Worm (Caenorhabditis elegans) whole organism, L4 larva: ENCODE results near the gene pck-3.
A peak's percentile ranks its signal among the peaks of the same experiment; 100 is the strongest.

Source experiments
- D1046.2 ChIP-seq: fragments of 200-800 bp; sonication (Bioruptor generic); IDR thresholded peaks from 2 replicates; pipeline ENCODE4 v1.3.6; 2022; ENCODE audit warnings: missing genetic modification characterization, missing compliant biosample characterization
- F49E8.2 ChIP-seq: sonication (generic microtip); optimal IDR thresholded peaks from 2 replicates; lab custom pipeline; 2016; ENCODE audit warnings: missing compliant biosample characterization, mild to moderate bottlenecking, missing genetic modification characterization, borderline replicate concordance
- Y48G9A.11 ChIP-seq: fragments of 200-800 bp; sonication (Bioruptor generic); IDR thresholded peaks from 2 replicates; pipeline ENCODE4 v1.3.6; 2022; ENCODE audit warnings: missing genetic modification reagents, missing genetic modification characterization, missing compliant biosample characterization
- aha-1 ChIP-seq: fragments of 150-350 bp; peaks from one replicate; lab custom pipeline; 2014; ENCODE audit warnings: missing biosample characterization, missing genetic modification characterization
- ama-1 ChIP-seq: fragments of 150-350 bp; optimal IDR thresholded peaks from 2 replicates; lab custom pipeline; 2014; ENCODE audit warnings: inconsistent platforms, mixed read lengths
- ceh-20 ChIP-seq: fragments of 200-800 bp; sonication (Bioruptor generic); IDR thresholded peaks from 2 replicates; pipeline ENCODE4 v1.3.6; 2022; ENCODE audit warnings: missing genetic modification reagents, missing genetic modification characterization, missing compliant biosample characterization
- cey-2 ChIP-seq: sonication (generic microtip); optimal IDR thresholded peaks from 3 replicates; lab custom pipeline; 2017; ENCODE audit warnings: missing genetic modification characterization, mild to moderate bottlenecking, missing compliant biosample characterization, antibody characterized with exemption, borderline replicate concordance; ENCODE audit not compliant: insufficient read depth
- daf-12 ChIP-seq: fragments of 150-350 bp; optimal IDR thresholded peaks from 2 replicates; lab custom pipeline; 2014; ENCODE audit warnings: missing biosample characterization, missing genetic modification reagents, missing genetic modification characterization
- dmd-8 ChIP-seq: fragments of 200-800 bp; sonication (Bioruptor generic); IDR thresholded peaks from 2 replicates; pipeline ENCODE4 v1.3.6; 2022; ENCODE audit warnings: missing genetic modification characterization, missing compliant biosample characterization
- dmd-9 ChIP-seq: fragments of 200-800 bp; sonication (Bioruptor generic); IDR thresholded peaks from 2 replicates; pipeline ENCODE4 v1.3.6; 2022; ENCODE audit warnings: missing genetic modification reagents, missing genetic modification characterization, missing compliant biosample characterization
- dpl-1 ChIP-seq: fragments of 150-350 bp; optimal IDR thresholded peaks from 2 replicates; lab custom pipeline; 2014; ENCODE audit warnings: missing biosample characterization, missing genetic modification reagents, missing genetic modification characterization
- fos-1 ChIP-seq: fragments of 150-350 bp; optimal IDR thresholded peaks from 2 replicates; lab custom pipeline; 2014; ENCODE audit warnings: missing biosample characterization, missing genetic modification characterization
- hlh-30 ChIP-seq: sonication (generic microtip); optimal IDR thresholded peaks from 2 replicates; lab custom pipeline; 2017; ENCODE audit warnings: antibody characterized with exemption, mild to moderate bottlenecking, missing genetic modification characterization, missing compliant biosample characterization; ENCODE audit not compliant: insufficient read depth
- lin-1 ChIP-seq: fragments of 200-800 bp; sonication (Bioruptor generic); IDR thresholded peaks from 2 replicates; pipeline ENCODE4 v1.3.6; 2022; ENCODE audit warnings: missing genetic modification reagents, missing genetic modification characterization, missing compliant biosample characterization
- lin-38 ChIP-seq: fragments of 200-800 bp; sonication (Bioruptor generic); IDR thresholded peaks from 2 replicates; pipeline ENCODE4 v1.3.6; 2022; ENCODE audit warnings: missing genetic modification reagents, missing genetic modification characterization, missing compliant biosample characterization
- lsy-2 ChIP-seq, 2 experiments: fragments of 150-350 bp in 1 of 2; sonication (generic microtip) in 1 of 2; optimal IDR thresholded peaks; 2 replicates each; lab custom pipeline; 2014 to 2017; ENCODE audit warnings: missing biosample characterization in 2 of 2, missing genetic modification characterization in 2 of 2
- mep-1 ChIP-seq: fragments of 150-350 bp; sonication (generic microtip); optimal IDR thresholded peaks from 3 replicates; lab custom pipeline; 2014; ENCODE audit warnings: missing biosample characterization, missing genetic modification characterization
- nhr-6 ChIP-seq: fragments of 150-350 bp; optimal IDR thresholded peaks from 2 replicates; lab custom pipeline; 2014; ENCODE audit warnings: missing biosample characterization, missing genetic modification characterization
- pha-4 ChIP-seq, 2 experiments: fragments of 150-350 bp in 1 of 2; fragments of 200-800 bp in 1 of 2; sonication (Bioruptor generic) in 1 of 2; IDR thresholded peaks in 1 of 2; optimal IDR thresholded peaks in 1 of 2; 2 replicates each; pipeline versions ENCODE4 v1.3.6 to Lab custom; 2014 to 2022; ENCODE audit warnings: missing genetic modification characterization in 2 of 2, missing genetic modification reagents in 2 of 2, missing biosample characterization in 1 of 2, missing compliant biosample characterization in 1 of 2
- pqm-1 ChIP-seq: sonication (generic microtip); optimal IDR thresholded peaks from 2 replicates; lab custom pipeline; 2017; ENCODE audit warnings: missing biosample characterization, missing genetic modification characterization
- set-16 ChIP-seq: fragments of 200-800 bp; sonication (Bioruptor generic); IDR thresholded peaks from 2 replicates; pipeline ENCODE4 v1.3.6; 2022; ENCODE audit warnings: missing genetic modification reagents, missing genetic modification characterization, missing compliant biosample characterization
- snpc-1.2 ChIP-seq: fragments of 200-800 bp; sonication (Bioruptor generic); IDR thresholded peaks from 2 replicates; pipeline ENCODE4 v1.3.6; 2022; ENCODE audit warnings: missing genetic modification reagents, missing genetic modification characterization, missing compliant biosample characterization
- spr-1 ChIP-seq: sonication (generic microtip); optimal IDR thresholded peaks from 2 replicates; lab custom pipeline; 2016; ENCODE audit warnings: mild to moderate bottlenecking, missing genetic modification characterization, missing compliant biosample characterization
- tra-1 ChIP-seq: fragments of 200-800 bp; sonication (Bioruptor generic); IDR thresholded peaks from 2 replicates; pipeline ENCODE4 v1.3.6; 2022; ENCODE audit warnings: missing genetic modification reagents, missing genetic modification characterization, missing compliant biosample characterization
- unc-130 ChIP-seq: sonication (generic microtip); optimal IDR thresholded peaks from 2 replicates; lab custom pipeline; 2016; ENCODE audit warnings: missing genetic modification reagents, missing genetic modification characterization, missing compliant biosample characterization
- unc-62 ChIP-seq, 3 experiments: fragments of 150-350 bp in 1 of 3; sonication (generic microtip); optimal IDR thresholded peaks in 2 of 3; peaks in 1 of 3; 1 replicate in 1 of 3; 2 replicates in 2 of 3; lab custom pipeline; 2014 to 2017; ENCODE audit warnings: missing biosample characterization in 3 of 3, missing genetic modification characterization in 3 of 3, missing genetic modification reagents in 3 of 3, missing genotype in 1 of 3
- ztf-11 ChIP-seq: fragments of 150-350 bp; optimal IDR thresholded peaks from 2 replicates; lab custom pipeline; 2014; ENCODE audit warnings: missing biosample characterization, missing genetic modification characterization

The pck-3 gene

ce11 chrIV:5896341-5896740 lies at the start of gene pck-3:
pck-3 (plus strand) TSS chrIV:5896641.
- TF ChIP-seq ama-1 (no peak), cey-2 (tag; lab: Kevin White, UChicago) (no peak), spr-1 (tag; lab: Kevin White, UChicago) (no peak)

ce11 chrIV:5847986-5848707 lies 48.3 kb upstream of the pck-3 start, which contains the start of gene sams-3:
sams-3 (plus strand) TSS chrIV:5848657.
- TF ChIP-seq dmd-9 (GFP tag; lab: Robert Waterston, UW): no peak
- peak; percentile 7 for TF ChIP-seq hlh-30
- TF ChIP-seq unc-130 (GFP tag; lab: Kevin White, UChicago): no peak
- no peak for TF ChIP-seq lin-1 (GFP tag; lab: Robert Waterston, UW)
- no peak for TF ChIP-seq fos-1
- no peak for TF ChIP-seq pha-4 (GFP tag; IDR thresholded peaks at IDR 0.05; lab: Robert Waterston, UW)
- TF ChIP-seq pha-4 (tag; optimal IDR thresholded peaks at IDR 0.05; lab: Kevin White, UChicago): peak; percentile 25
- peak; percentile 57 for TF ChIP-seq dpl-1 (GFP tag; lab: Kevin White, UChicago)
- TF ChIP-seq lsy-2 (tag; optimal IDR thresholded peaks at IDR 0.05; lab: Kevin White, UChicago): peak in 1 of 2 experiments; percentile 64
- no peak for TF ChIP-seq daf-12
- TF ChIP-seq snpc-1.2 (GFP tag; lab: Robert Waterston, UW): peak; percentile 62
- peak; percentile 8; the same call in 1 of the 2 replicates for TF ChIP-seq lin-38
- TF ChIP-seq mep-1 (tag; lab: Kevin White, UChicago): peak; percentile 36
- TF ChIP-seq, all 104 proteins: peak for 7

- TF ChIP-seq F49E8.2 (tag; lab: Kevin White, UChicago) (peak; percentile 58), Y48G9A.11 (GFP tag; lab: Robert Waterston, UW) (0 out of 2 replicates have a peak, but pooled peaks have one; percentile 9), unc-62 (GFP tag; optimal IDR thresholded peaks at IDR 0.05 in 1 of 2; lab: Kevin White, UChicago) (peak in 1 of 2 experiments; percentile 52), unc-62 (tag; optimal IDR thresholded peaks at IDR 0.05; lab: Kevin White, UChicago) (no peak), snpc-1.2 (GFP tag; lab: Robert Waterston, UW) (peak; percentile 59; the same call in 1 of the 2 replicates), lin-38 (peak; percentile 32; the same call in 1 of the 2 replicates), ama-1 (no peak), nhr-6 (tag; lab: Kevin White, UChicago) (no peak)
Measured at ce11 chrIV:5850765-5851377, 45.6 kb upstream of the pck-3 start.

DNA sequence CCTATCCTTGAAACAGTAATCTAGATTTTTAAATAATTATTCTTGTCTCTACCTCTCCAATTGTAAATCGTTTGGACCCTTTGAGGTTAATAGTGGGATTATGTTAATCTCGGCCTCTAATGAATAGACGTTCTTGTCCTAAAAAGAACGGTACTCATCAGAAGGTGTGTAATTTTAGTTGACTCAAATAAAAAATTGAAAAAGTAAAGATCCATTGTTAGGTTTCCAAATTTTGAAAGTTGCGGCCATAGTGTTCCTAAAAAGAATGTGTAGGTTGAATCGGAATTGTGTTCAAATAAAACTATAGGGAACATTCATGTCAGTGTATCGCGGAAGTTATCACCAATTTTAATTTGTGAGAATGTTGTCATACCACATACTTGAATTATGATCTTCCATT lies 40.8 kb upstream of the pck-3 start:
- TF ChIP-seq tra-1 (GFP tag; lab: Robert Waterston, UW): no peak
- TF ChIP-seq ceh-20 (GFP tag; lab: Robert Waterston, UW): no peak
- peak in 1 of 2 experiments; percentile 93 for TF ChIP-seq unc-62 (GFP tag; optimal IDR thresholded peaks at IDR 0.05 in 1 of 2; lab: Kevin White, UChicago)
- no peak for TF ChIP-seq unc-62 (tag; optimal IDR thresholded peaks at IDR 0.05; lab: Kevin White, UChicago)

ce11 chrIV:5856975-5857374 lies 39.5 kb upstream of the pck-3 start:
- peak in 1 of 2 experiments; percentile 91 for TF ChIP-seq unc-62 (GFP tag; optimal IDR thresholded peaks at IDR 0.05 in 1 of 2; lab: Kevin White, UChicago)
- TF ChIP-seq unc-62 (tag; optimal IDR thresholded peaks at IDR 0.05; lab: Kevin White, UChicago): no peak
- no peak for TF ChIP-seq D1046.2 (GFP tag; lab: Robert Waterston, UW)
- no peak for TF ChIP-seq pqm-1 (tag; lab: Kevin White, UChicago)
- TF ChIP-seq ztf-11 (tag; lab: Kevin White, UChicago): no peak
- no peak for TF ChIP-seq set-16 (GFP tag; lab: Robert Waterston, UW)
- peak; percentile 66 for TF ChIP-seq aha-1 (tag; lab: Kevin White, UChicago)
- no peak for TF ChIP-seq Y48G9A.11 (GFP tag; lab: Robert Waterston, UW)
- no peak for TF ChIP-seq dmd-8 (GFP tag; lab: Robert Waterston, UW)
- TF ChIP-seq, all 104 proteins: peak for 2
